Fruit fly (Drosophila melanogaster) whole organism, embryonic: ENCODE measurements around the gene CG32298.

Source experiments
- Ada2b ChIP-seq: fragments of 200-800 bp; sonication (Bioruptor generic); IDR thresholded peaks from 2 replicates; pipeline ENCODE4 v1.3.6; 2022; ENCODE audit warnings: missing biosample characterization, missing genetic modification characterization
- Awh ChIP-seq: fragments of 200-800 bp; sonication (Bioruptor generic); IDR thresholded peaks from 2 replicates; pipeline ENCODE4, ENCODE4 v1.3.6; 2022; ENCODE audit warnings: missing biosample characterization, missing genetic modification characterization
- CG10543 ChIP-seq: fragments of 200-800 bp; sonication (Bioruptor generic); optimal IDR thresholded peaks from 3 replicates; lab custom pipeline; 2017; ENCODE audit warnings: missing biosample characterization, mild to moderate bottlenecking, missing genetic modification characterization, moderate library complexity
- CG11504 ChIP-seq: fragments of 200-800 bp; sonication (Bioruptor generic); optimal IDR thresholded peaks from 3 replicates; lab custom pipeline; 2019; ENCODE audit warnings: missing biosample characterization, mild to moderate bottlenecking, missing genetic modification characterization, moderate library complexity
- CG12391 ChIP-seq: fragments of 200-800 bp; sonication (Bioruptor generic); optimal IDR thresholded peaks from 3 replicates; lab custom pipeline; 2018; ENCODE audit warnings: missing biosample characterization, mild to moderate bottlenecking, missing genetic modification characterization, moderate library complexity
- CG12769 ChIP-seq: fragments of 200-800 bp; sonication (Bioruptor generic); optimal IDR thresholded peaks from 2 replicates; lab custom pipeline; 2019; ENCODE audit warnings: missing biosample characterization, mild to moderate bottlenecking, missing genetic modification characterization, moderate library complexity
- CG1529 ChIP-seq: fragments of 200-800 bp; sonication (Bioruptor generic); optimal IDR thresholded peaks from 3 replicates; lab custom pipeline; 2018; ENCODE audit warnings: missing biosample characterization, missing genetic modification characterization
- CG16779 ChIP-seq: fragments of 200-800 bp; sonication (Bioruptor generic); IDR thresholded peaks from 2 replicates; pipeline ENCODE4 v1.3.6; 2022; ENCODE audit warnings: missing biosample characterization, missing genetic modification characterization
- CG18599 ChIP-seq: fragments of 200-800 bp; sonication (Bioruptor generic); optimal IDR thresholded peaks from 3 replicates; lab custom pipeline; 2017; ENCODE audit warnings: missing biosample characterization, missing genetic modification characterization, mild to moderate bottlenecking, moderate library complexity, missing genetic modification reagents
- CG2678 ChIP-seq: fragments of 200-800 bp; sonication (Bioruptor generic); optimal IDR thresholded peaks from 3 replicates; lab custom pipeline; 2019; ENCODE audit warnings: missing biosample characterization, mild to moderate bottlenecking, missing genetic modification characterization, moderate library complexity
- CG32532 ChIP-seq: fragments of 200-800 bp; sonication (Bioruptor generic); IDR thresholded peaks from 2 replicates; pipeline ENCODE4 v1.3.6; 2022; ENCODE audit warnings: missing biosample characterization, missing genetic modification characterization
- CG32767 ChIP-seq: fragments of 200-800 bp; sonication (Bioruptor generic); IDR thresholded peaks from 2 replicates; pipeline ENCODE4 v1.3.6; 2022; ENCODE audit warnings: missing biosample characterization, missing genetic modification characterization
- CG5180 ChIP-seq: fragments of 200-800 bp; sonication (Bioruptor generic); optimal IDR thresholded peaks from 3 replicates; lab custom pipeline; 2017; ENCODE audit warnings: missing biosample characterization, missing genetic modification characterization, mild to moderate bottlenecking, moderate library complexity, missing genetic modification reagents
- CG7357 ChIP-seq: fragments of 200-800 bp; sonication (Bioruptor generic); IDR thresholded peaks from 3 replicates; pipeline ENCODE4 v1.3.6; 2022; ENCODE audit warnings: missing biosample characterization, missing genetic modification characterization
- CG7786 ChIP-seq: fragments of 200-800 bp; sonication (Bioruptor generic); optimal IDR thresholded peaks from 2 replicates; lab custom pipeline; 2016; ENCODE audit warnings: missing biosample characterization, missing genetic modification characterization
- CG8281 ChIP-seq: fragments of 200-800 bp; sonication (Bioruptor generic); optimal IDR thresholded peaks from 2 replicates; lab custom pipeline; 2018; ENCODE audit warnings: missing biosample characterization, mild to moderate bottlenecking, missing genetic modification characterization, moderate library complexity
- CG8478 ChIP-seq: fragments of >200 bp; optimal IDR thresholded peaks from 2 replicates; lab custom pipeline; 2018
- CG9817 ChIP-seq: fragments of 200-800 bp; sonication (Bioruptor generic); optimal IDR thresholded peaks from 2 replicates; lab custom pipeline; 2018; ENCODE audit warnings: missing biosample characterization, mild to moderate bottlenecking, missing genetic modification characterization, moderate library complexity
- Dfd ChIP-seq, 2 experiments: fragments of >200 bp; optimal IDR thresholded peaks; 2 replicates each; lab custom pipeline; 2017; ENCODE audit warnings: missing biosample characterization in 2 of 2, missing genetic modification characterization in 2 of 2
- Ets65A ChIP-seq: fragments of 200-800 bp; sonication (Bioruptor generic); peaks from one replicate; lab custom pipeline; 2016; ENCODE audit warnings: missing biosample characterization, missing genetic modification characterization
- Fer3 ChIP-seq: fragments of 200-800 bp; sonication (Bioruptor generic); optimal IDR thresholded peaks from 2 replicates; lab custom pipeline; 2018; ENCODE audit warnings: missing biosample characterization, mild to moderate bottlenecking, missing genetic modification characterization, moderate library complexity
- Gug ChIP-seq: fragments of 200-800 bp; sonication (Bioruptor generic); IDR thresholded peaks from 4 replicates; pipeline ENCODE4 v1.3.6; 2022; ENCODE audit warnings: missing biosample characterization, missing genetic modification characterization
- HLH4C ChIP-seq: fragments of 200-800 bp; sonication (Bioruptor generic); IDR thresholded peaks from 3 replicates; pipeline ENCODE4 v1.3.6; 2022; ENCODE audit warnings: missing biosample characterization, missing genetic modification characterization; ENCODE audit not compliant: partially characterized antibody
- Hsf ChIP-seq: fragments of 200-800 bp; sonication (Bioruptor generic); optimal IDR thresholded peaks from 3 replicates; lab custom pipeline; 2016; ENCODE audit warnings: missing biosample characterization, missing genetic modification characterization
- Jarid2 ChIP-seq: fragments of 200-800 bp; sonication (Bioruptor generic); optimal IDR thresholded peaks from 3 replicates; lab custom pipeline; 2017; ENCODE audit warnings: mild to moderate bottlenecking, missing biosample characterization, missing genetic modification reagents, missing genetic modification characterization
- Lim3 ChIP-seq: fragments of 200-800 bp; sonication (Bioruptor generic); IDR thresholded peaks from 2 replicates; pipeline ENCODE4 v1.3.6; 2022; ENCODE audit warnings: missing biosample characterization, missing genetic modification characterization
- Med ChIP-seq: fragments of 200-800 bp; sonication (Bioruptor generic); peaks from one replicate; lab custom pipeline; 2016; ENCODE audit warnings: missing biosample characterization, missing genetic modification characterization, mild to moderate bottlenecking, inconsistent platforms, moderate library complexity
- NFAT ChIP-seq: fragments of 200-800 bp; sonication (Bioruptor generic); IDR thresholded peaks from 2 replicates; pipeline ENCODE4 v1.3.6; 2022; ENCODE audit warnings: missing biosample characterization, missing genetic modification characterization
- PHDP ChIP-seq: fragments of 200-800 bp; sonication (Bioruptor generic); optimal IDR thresholded peaks from 3 replicates; lab custom pipeline; 2018; ENCODE audit warnings: missing biosample characterization, mild to moderate bottlenecking, missing genetic modification characterization, moderate library complexity
- Pdp1 ChIP-seq, 2 experiments: fragments of 200-800 bp; sonication (Bioruptor generic); optimal IDR thresholded peaks; 3 replicates each; lab custom pipeline; 2016; ENCODE audit warnings: missing biosample characterization in 2 of 2, missing genetic modification characterization in 2 of 2, mild to moderate bottlenecking in 1 of 2, moderate library complexity in 1 of 2
- Sry-β ChIP-seq: fragments of 200-800 bp; sonication (Bioruptor generic); optimal IDR thresholded peaks from 2 replicates; lab custom pipeline; 2018; ENCODE audit warnings: missing biosample characterization, mild to moderate bottlenecking, missing genetic modification characterization, moderate library complexity
- amos ChIP-seq: fragments of 200-800 bp; sonication (Bioruptor generic); IDR thresholded peaks from 2 replicates; pipeline ENCODE4 v1.3.6; 2022; ENCODE audit warnings: missing biosample characterization, missing genetic modification characterization; ENCODE audit not compliant: partially characterized antibody
- btn ChIP-seq: fragments of 200-800 bp; sonication (Bioruptor generic); optimal IDR thresholded peaks from 2 replicates; lab custom pipeline; 2016; ENCODE audit warnings: missing biosample characterization, missing genetic modification characterization
- chm ChIP-seq: fragments of 200-800 bp; sonication (Bioruptor generic); IDR thresholded peaks from 2 replicates; pipeline ENCODE4 v1.3.6; 2022; ENCODE audit warnings: missing biosample characterization, missing genetic modification characterization
- dysf ChIP-seq: fragments of 200-800 bp; sonication (Bioruptor generic); IDR thresholded peaks from 3 replicates; pipeline ENCODE4 v1.3.6; 2022; ENCODE audit warnings: missing biosample characterization, missing genetic modification characterization
- emc ChIP-seq: fragments of 200-800 bp; sonication (Bioruptor generic); optimal IDR thresholded peaks from 2 replicates; lab custom pipeline; 2016; ENCODE audit warnings: missing biosample characterization, missing genetic modification characterization
- fd102C ChIP-seq: fragments of 200-800 bp; sonication (Bioruptor generic); optimal IDR thresholded peaks from 2 replicates; lab custom pipeline; 2018; ENCODE audit warnings: missing biosample characterization, mild to moderate bottlenecking, missing genetic modification characterization, moderate library complexity
- gem ChIP-seq: fragments of 200-800 bp; sonication (Bioruptor generic); optimal IDR thresholded peaks from 2 replicates; lab custom pipeline; 2019; ENCODE audit warnings: missing biosample characterization, mild to moderate bottlenecking, missing genetic modification characterization, moderate library complexity
- ken ChIP-seq: fragments of 200-800 bp; sonication (Bioruptor generic); IDR thresholded peaks from 3 replicates; pipeline ENCODE4 v1.3.6; 2022; ENCODE audit warnings: missing biosample characterization, missing genetic modification characterization
- nau ChIP-seq: fragments of 200-800 bp; sonication (Bioruptor generic); optimal IDR thresholded peaks from 3 replicates; lab custom pipeline; 2017; ENCODE audit warnings: missing biosample characterization, mild to moderate bottlenecking, missing genetic modification characterization, missing genetic modification reagents
- onecut ChIP-seq: fragments of 200-800 bp; sonication (Bioruptor generic); IDR thresholded peaks from 2 replicates; pipeline ENCODE4 v1.3.6; 2022; ENCODE audit warnings: missing biosample characterization, missing genetic modification characterization
- pb ChIP-seq: fragments of 200-800 bp; sonication (Bioruptor generic); optimal IDR thresholded peaks from 3 replicates; lab custom pipeline; 2016; ENCODE audit warnings: missing biosample characterization, missing genetic modification characterization
- pho ChIP-seq: fragments of 200-800 bp; sonication (Bioruptor generic); optimal IDR thresholded peaks from 2 replicates; lab custom pipeline; 2016; ENCODE audit warnings: missing biosample characterization, missing genetic modification characterization
- phol ChIP-seq: fragments of 200-800 bp; sonication (Bioruptor generic); optimal IDR thresholded peaks from 3 replicates; lab custom pipeline; 2018; ENCODE audit warnings: missing biosample characterization, mild to moderate bottlenecking, missing genetic modification characterization, moderate library complexity
- slbo ChIP-seq: fragments of 200-800 bp; sonication (Bioruptor generic); IDR thresholded peaks from 2 replicates; pipeline ENCODE4 v1.3.6; 2022; ENCODE audit warnings: missing biosample characterization, missing genetic modification characterization
- slp2 ChIP-seq: fragments of 200-800 bp; sonication (Bioruptor generic); optimal IDR thresholded peaks from 2 replicates; lab custom pipeline; 2016; ENCODE audit warnings: missing biosample characterization, missing genetic modification characterization
- sqz ChIP-seq: fragments of 200-800 bp; sonication (Bioruptor generic); optimal IDR thresholded peaks from 3 replicates; lab custom pipeline; 2018; ENCODE audit warnings: missing biosample characterization, mild to moderate bottlenecking, missing genetic modification characterization
- tap ChIP-seq: fragments of 200-800 bp; optimal IDR thresholded peaks from 3 replicates; lab custom pipeline; 2019; ENCODE audit warnings: missing biosample characterization, mild to moderate bottlenecking, missing genetic modification characterization, moderate library complexity
- z ChIP-seq: fragments of 200-800 bp; sonication (Bioruptor generic); IDR thresholded peaks from 3 replicates; pipeline ENCODE4 v1.3.6; 2022; ENCODE audit warnings: missing biosample characterization, missing genetic modification characterization

The CG32298 gene

dm6 chr3L:2379472-2379871, 11.3 kb downstream of the CG32298 start:
- TF ChIP-seq slbo (GFP tag; lab: Robert Waterston, UW) (no peak), Med (GFP tag; lab: Kevin White, UChicago) (peak; percentile 62), tap (no peak), dysf (GFP tag; lab: Robert Waterston, UW) (peak; percentile 33; the same call in 1 of the 3 replicates), Dfd (GFP tag; optimal IDR thresholded peaks at IDR 0.05; lab: Kevin White, UChicago) (no peak), CG7786 (GFP tag; lab: Kevin White, UChicago) (no peak), NFAT (GFP tag; lab: Robert Waterston, UW) (0 out of 2 replicates have a peak, but pooled peaks have one; percentile 4), Hsf (GFP tag; lab: Kevin White, UChicago) (no peak), pb (GFP tag; lab: Kevin White, UChicago) (no peak), nau (GFP tag; lab: Kevin White, UChicago) (peak; percentile 6), slp2 (no peak), Sry-β (GFP tag; lab: Kevin White, UChicago) (no peak), chm (GFP tag; lab: Robert Waterston, UW) (0 out of 2 replicates have a peak, but pooled peaks have one; percentile 17), ken (no peak), onecut (GFP tag; lab: Robert Waterston, UW) (no peak), CG18599 (GFP tag; lab: Kevin White, UChicago) (peak; percentile 3), CG32767 (peak; percentile 49; the same call in 1 of the 2 replicates), phol (tag; lab: Kevin White, UChicago) (peak; percentile 5), gem (tag; lab: Kevin White, UChicago) (peak; percentile 9), pho (no peak), CG9817 (no peak), CG11504 (peak; percentile 86), CG12391 (tag; lab: Kevin White, UChicago) (no peak), sqz (GFP tag; lab: Kevin White, UChicago) (no peak), btn (GFP tag; lab: Kevin White, UChicago) (no peak), Lim3 (no peak), Ets65A (GFP tag; lab: Kevin White, UChicago) (peak; percentile 62), Pdp1 (GFP tag; optimal IDR thresholded peaks at IDR 0.05; lab: Kevin White, UChicago) (peak in 1 of 2 experiments; percentile 75), PHDP (tag; lab: Kevin White, UChicago) (no peak), Ada2b (GFP tag; lab: Robert Waterston, UW) (no peak), CG2678 (tag; lab: Kevin White, UChicago) (peak; percentile 5), emc (GFP tag; lab: Kevin White, UChicago) (no peak), fd102C (GFP tag; lab: Kevin White, UChicago) (no peak)

dm6 chr3L:2378549-2378948, 12.2 kb downstream of the CG32298 start:
- TF ChIP-seq amos (GFP tag; lab: Robert Waterston, UW) (0 out of 2 replicates have a peak, but pooled peaks have one; percentile 5), CG16779 (GFP tag; lab: Robert Waterston, UW) (0 out of 2 replicates have a peak, but pooled peaks have one; percentile 22), z (GFP tag; lab: Robert Waterston, UW) (peak; percentile 92), CG1529 (GFP tag; lab: Kevin White, UChicago) (no peak), CG12769 (peak; percentile 51), Awh (GFP tag; lab: Robert Waterston, UW) (no peak), CG5180 (GFP tag; lab: Kevin White, UChicago) (peak; percentile 47), Fer3 (tag; lab: Kevin White, UChicago) (no peak), CG7357 (GFP tag; lab: Robert Waterston, UW) (no peak), CG32532 (GFP tag; lab: Robert Waterston, UW) (0 out of 2 replicates have a peak, but pooled peaks have one; percentile 10), CG8478 (lab: Kevin White, UChicago) (no peak), CG10543 (no peak), CG8281 (tag; lab: Kevin White, UChicago) (no peak), HLH4C (GFP tag; lab: Robert Waterston, UW) (0 out of 3 replicates have a peak, but pooled peaks have one; percentile 28), Jarid2 (GFP tag; lab: Kevin White, UChicago) (peak; percentile 17), NFAT (GFP tag; lab: Robert Waterston, UW) (peak; percentile 35; the same call in 1 of the 2 replicates), Gug (no peak)
